Worm (Caenorhabditis elegans) whole organism, young adult: ENCODE data around the gene glt-6.
A peak's percentile ranks its signal among the peaks of the same experiment; 100 is the strongest.

Source experiments
- B0336.3 ChIP-seq: fragments of 200-800 bp; sonication (Bioruptor generic); IDR thresholded peaks from 2 replicates; pipeline ENCODE4 v1.3.6; 2022; ENCODE audit warnings: missing genetic modification characterization, missing compliant biosample characterization
- C06A6.2 ChIP-seq: fragments of 200-800 bp; sonication (Bioruptor generic); conservative IDR thresholded peaks from 2 replicates; pipeline ENCODE4 v1.3.6; 2022; ENCODE audit warnings: missing genetic modification characterization, missing compliant biosample characterization
- D2030.7 ChIP-seq: fragments of 200-800 bp; sonication (Bioruptor generic); IDR thresholded peaks from 2 replicates; pipeline ENCODE4 v1.3.6; 2022; ENCODE audit warnings: missing genetic modification reagents, missing genetic modification characterization, missing compliant biosample characterization
- F10E7.11 ChIP-seq: sonication (generic microtip); optimal IDR thresholded peaks from 2 replicates; lab custom pipeline; 2017; ENCODE audit warnings: mild to moderate bottlenecking, missing genetic modification characterization, moderate library complexity, missing compliant biosample characterization
- F23B12.7 ChIP-seq: sonication (generic microtip); optimal IDR thresholded peaks from 2 replicates; lab custom pipeline; 2017; ENCODE audit warnings: missing genetic modification characterization, mild to moderate bottlenecking, missing compliant biosample characterization, antibody characterized with exemption, moderate library complexity; ENCODE audit not compliant: insufficient read depth
- F39B2.1 ChIP-seq: fragments of 200-800 bp; sonication (Bioruptor generic); IDR thresholded peaks from 2 replicates; pipeline ENCODE4 v1.3.6; 2022; ENCODE audit warnings: missing genetic modification reagents, missing genetic modification characterization, missing compliant biosample characterization
- F55B11.4 ChIP-seq: sonication (generic microtip); optimal IDR thresholded peaks from 2 replicates; lab custom pipeline; 2016; ENCODE audit warnings: missing compliant biosample characterization, missing genetic modification characterization, borderline replicate concordance; ENCODE audit not compliant: insufficient read depth
- K12H6.12 ChIP-seq: fragments of 200-800 bp; sonication (Bioruptor generic); optimal IDR thresholded peaks from 2 replicates; lab custom pipeline; 2018; ENCODE audit warnings: mild to moderate bottlenecking, missing genetic modification characterization, missing compliant biosample characterization
- Y53F4B.3 ChIP-seq: fragments of 200-800 bp; sonication (Bioruptor generic); IDR thresholded peaks from 2 replicates; pipeline ENCODE4 v1.3.6; 2022; ENCODE audit warnings: missing genetic modification reagents, missing genetic modification characterization, missing compliant biosample characterization
- Y53G8AR.9 ChIP-seq: fragments of 200-800 bp; sonication (Bioruptor generic); conservative IDR thresholded peaks from 2 replicates; pipeline ENCODE4 v1.3.6; 2022; ENCODE audit warnings: missing genetic modification reagents, missing genetic modification characterization, missing compliant biosample characterization
- ZK185.1 ChIP-seq: sonication (generic microtip); optimal IDR thresholded peaks from 2 replicates; lab custom pipeline; 2016; ENCODE audit warnings: mild to moderate bottlenecking, missing genetic modification characterization, missing compliant biosample characterization; ENCODE audit not compliant: poor library complexity, severe bottlenecking
- athp-1 ChIP-seq: sonication (generic microtip); optimal IDR thresholded peaks from 2 replicates; lab custom pipeline; 2017; ENCODE audit warnings: mild to moderate bottlenecking, missing genetic modification characterization, missing compliant biosample characterization
- attf-5 ChIP-seq: fragments of 200-800 bp; sonication (Bioruptor generic); optimal IDR thresholded peaks from 2 replicates; lab custom pipeline; 2018; ENCODE audit warnings: mild to moderate bottlenecking, missing genetic modification characterization, missing compliant biosample characterization
- attf-6 ChIP-seq: fragments of 200-800 bp; sonication (Bioruptor generic); IDR thresholded peaks from 2 replicates; pipeline ENCODE4 v1.3.6; 2022; ENCODE audit warnings: missing genetic modification reagents, missing genetic modification characterization, missing compliant biosample characterization
- cebp-1 ChIP-seq, 2 experiments: fragments of 200-800 bp in 1 of 2; sonication (Bioruptor generic) in 1 of 2; sonication (generic microtip) in 1 of 2; IDR thresholded peaks in 1 of 2; optimal IDR thresholded peaks in 1 of 2; 2 replicates each; pipeline versions ENCODE4 v1.3.6 to Lab custom; 2017 to 2022; ENCODE audit warnings: missing compliant biosample characterization in 2 of 2, missing genetic modification characterization in 2 of 2, mild to moderate bottlenecking in 1 of 2, missing genetic modification reagents in 1 of 2, moderate library complexity in 1 of 2
- cebp-2 ChIP-seq: fragments of 200-800 bp; sonication (Bioruptor generic); IDR thresholded peaks from 2 replicates; pipeline ENCODE4 v1.3.6; 2022; ENCODE audit warnings: missing genetic modification characterization, missing compliant biosample characterization
- ceh-100 ChIP-seq: fragments of 200-800 bp; sonication (Bioruptor generic); IDR thresholded peaks from 2 replicates; pipeline ENCODE4 v1.3.6; 2022; ENCODE audit warnings: missing genetic modification reagents, missing genetic modification characterization, missing compliant biosample characterization
- ceh-27 ChIP-seq: fragments of 200-800 bp; sonication (Bioruptor generic); optimal IDR thresholded peaks from 2 replicates; lab custom pipeline; 2018; ENCODE audit warnings: mild to moderate bottlenecking, missing genetic modification characterization, moderate library complexity, missing compliant biosample characterization
- ceh-91 ChIP-seq: fragments of 200-800 bp; sonication (Bioruptor generic); IDR thresholded peaks from 2 replicates; pipeline ENCODE4 v1.3.6; 2022; ENCODE audit warnings: missing genetic modification reagents, missing genetic modification characterization, missing compliant biosample characterization
- chd-7 ChIP-seq: sonication (generic microtip); optimal IDR thresholded peaks from 2 replicates; lab custom pipeline; 2016; ENCODE audit warnings: mild to moderate bottlenecking, missing genetic modification characterization, moderate library complexity, missing compliant biosample characterization
- dpff-1 ChIP-seq: sonication (generic microtip); optimal IDR thresholded peaks from 2 replicates; lab custom pipeline; 2017; ENCODE audit warnings: mild to moderate bottlenecking, missing genetic modification characterization, missing compliant biosample characterization
- ets-4 ChIP-seq: fragments of 200-800 bp; sonication (Bioruptor generic); optimal IDR thresholded peaks from 2 replicates; lab custom pipeline; 2018; ENCODE audit warnings: mild to moderate bottlenecking, missing genetic modification characterization, missing compliant biosample characterization
- hmg-1.2 ChIP-seq: fragments of 200-800 bp; sonication (Bioruptor generic); IDR thresholded peaks from 2 replicates; pipeline ENCODE4 v1.3.6; 2022; ENCODE audit warnings: missing genetic modification reagents, missing genetic modification characterization, missing compliant biosample characterization
- hsf-1 ChIP-seq: fragments of 200-800 bp; sonication (Bioruptor generic); IDR thresholded peaks from 2 replicates; pipeline ENCODE4 v1.3.6; 2022; ENCODE audit warnings: missing genetic modification reagents, missing genetic modification characterization, missing compliant biosample characterization
- lin-26 ChIP-seq: fragments of 200-800 bp; sonication (Bioruptor generic); IDR thresholded peaks from 2 replicates; pipeline ENCODE4 v1.3.6; 2022; ENCODE audit warnings: missing genetic modification reagents, missing genetic modification characterization, missing compliant biosample characterization
- lir-1 ChIP-seq: fragments of 200-800 bp; sonication (Bioruptor generic); conservative IDR thresholded peaks from 2 replicates; pipeline ENCODE4 v1.3.6; 2022; ENCODE audit warnings: missing genetic modification reagents, missing genetic modification characterization, missing compliant biosample characterization
- madf-3 ChIP-seq: fragments of 200-800 bp; sonication (Bioruptor generic); IDR thresholded peaks from 2 replicates; pipeline ENCODE4 v1.3.6; 2022; ENCODE audit warnings: missing genetic modification reagents, missing genetic modification characterization, missing compliant biosample characterization
- madf-8 ChIP-seq: fragments of 200-800 bp; sonication (Bioruptor generic); conservative IDR thresholded peaks from 2 replicates; pipeline ENCODE4 v1.3.6; 2022; ENCODE audit warnings: missing genetic modification reagents, missing genetic modification characterization, missing compliant biosample characterization
- mcd-1 ChIP-seq: fragments of 200-800 bp; sonication (Bioruptor generic); IDR thresholded peaks from 2 replicates; pipeline ENCODE4 v1.3.6; 2022; ENCODE audit warnings: missing genetic modification reagents, missing genetic modification characterization, missing compliant biosample characterization
- mxl-1 ChIP-seq: sonication (generic microtip); optimal IDR thresholded peaks from 2 replicates; lab custom pipeline; 2016; ENCODE audit warnings: missing genetic modification characterization, missing compliant biosample characterization
- nfyb-1 ChIP-seq: fragments of 200-800 bp; sonication (Bioruptor generic); IDR thresholded peaks from 2 replicates; pipeline ENCODE4 v1.3.6; 2022; ENCODE audit warnings: missing genetic modification reagents, missing genetic modification characterization, missing compliant biosample characterization
- nhr-179 ChIP-seq: sonication (generic microtip); optimal IDR thresholded peaks from 2 replicates; lab custom pipeline; 2016; ENCODE audit warnings: mild to moderate bottlenecking, missing genetic modification characterization, missing compliant biosample characterization
- pha-4 ChIP-seq: fragments of 150-350 bp; sonication (generic microtip); optimal IDR thresholded peaks from 2 replicates; lab custom pipeline; 2014; ENCODE audit warnings: missing biosample characterization, missing genetic modification reagents, missing genetic modification characterization
- rec-8 ChIP-seq, 2 experiments: sonication (generic microtip); optimal IDR thresholded peaks; 2 replicates each; lab custom pipeline; 2016; ENCODE audit warnings: mild to moderate bottlenecking in 2 of 2, missing genetic modification characterization in 2 of 2, missing genetic modification reagents in 2 of 2, missing genotype in 2 of 2, missing biosample characterization in 1 of 2, missing compliant biosample characterization in 1 of 2, moderate library complexity in 1 of 2
- rpc-1 ChIP-seq, 2 experiments: fragments of 150-350 bp in 1 of 2; sonication (generic microtip) in 1 of 2; optimal IDR thresholded peaks; 2 replicates each; lab custom pipeline; 2014 to 2018; ENCODE audit warnings: missing biosample characterization in 1 of 2, missing genetic modification characterization in 1 of 2, missing genetic modification reagents in 1 of 2, missing genotype in 1 of 2
- sdz-38 ChIP-seq: sonication (generic microtip); optimal IDR thresholded peaks from 2 replicates; lab custom pipeline; 2016; ENCODE audit warnings: missing genotype, missing genetic modification characterization, missing compliant biosample characterization
- snpc-1.3 ChIP-seq: sonication (generic microtip); optimal IDR thresholded peaks from 2 replicates; lab custom pipeline; 2017; ENCODE audit warnings: missing genetic modification characterization, mild to moderate bottlenecking, missing compliant biosample characterization, antibody characterized with exemption, moderate library complexity, missing genotype, missing genetic modification reagents; ENCODE audit not compliant: insufficient read depth
- snpc-4 ChIP-seq, 5 experiments: fragments of 150-350 bp in 1 of 5; sonication (generic microtip) in 4 of 5; optimal IDR thresholded peaks; 2 replicates each; lab custom pipeline; 2014 to 2018; ENCODE audit warnings: missing genetic modification characterization in 5 of 5, missing biosample characterization in 3 of 5, antibody characterized with exemption in 2 of 5, mild to moderate bottlenecking in 2 of 5, missing compliant biosample characterization in 2 of 5, missing genotype in 2 of 5, moderate library complexity in 2 of 5, missing genetic modification reagents in 1 of 5
- sptf-2 ChIP-seq: fragments of 200-800 bp; sonication (Bioruptor generic); optimal IDR thresholded peaks from 2 replicates; lab custom pipeline; 2018; ENCODE audit warnings: mild to moderate bottlenecking, missing genetic modification characterization, missing compliant biosample characterization
- xnd-1 ChIP-seq: sonication (generic microtip); optimal IDR thresholded peaks from 2 replicates; lab custom pipeline; 2016; ENCODE audit warnings: missing genotype, missing genetic modification reagents, missing genetic modification characterization, missing compliant biosample characterization
- ztf-28 ChIP-seq: fragments of 200-800 bp; sonication (Bioruptor generic); IDR thresholded peaks from 2 replicates; pipeline ENCODE4 v1.3.6; 2022; ENCODE audit warnings: missing genetic modification reagents, missing genetic modification characterization, missing compliant biosample characterization
- ztf-3 ChIP-seq: fragments of 200-800 bp; sonication (Bioruptor generic); optimal IDR thresholded peaks from 2 replicates; lab custom pipeline; 2018; ENCODE audit warnings: mild to moderate bottlenecking, missing genetic modification characterization, missing compliant biosample characterization
- ztf-6 ChIP-seq: fragments of 200-800 bp; sonication (Bioruptor generic); IDR thresholded peaks from 2 replicates; pipeline ENCODE4 v1.3.6; 2022; ENCODE audit warnings: missing genetic modification reagents, missing genetic modification characterization, missing compliant biosample characterization

Gene glt-6

DNA sequence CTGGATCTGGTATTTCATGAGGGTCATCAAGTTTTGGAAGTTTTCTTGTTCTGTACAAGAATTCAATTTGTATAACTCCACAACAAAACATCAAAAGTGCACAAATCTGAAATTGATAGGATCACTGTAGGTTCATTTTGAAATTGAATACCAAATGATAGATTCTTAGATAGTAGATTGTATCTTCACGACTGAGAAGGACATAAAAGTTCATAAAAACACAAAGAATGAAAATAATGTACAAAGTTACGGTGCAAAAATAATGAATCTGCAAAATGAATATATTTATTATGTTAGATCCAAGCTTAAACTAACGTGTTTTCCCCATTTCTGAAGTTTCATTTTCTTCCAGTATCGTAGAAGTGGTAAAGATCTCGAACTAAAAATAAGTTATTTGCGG is 2.5 kb upstream of the glt-6 start:
- no peak for TF ChIP-seq hmg-1.2 (GFP tag; lab: Robert Waterston, UW)
- no peak for TF ChIP-seq cebp-2 (GFP tag; lab: Robert Waterston, UW)
- no peak for TF ChIP-seq ztf-6 (GFP tag; lab: Robert Waterston, UW)
- TF ChIP-seq mcd-1 (GFP tag; lab: Robert Waterston, UW), result no peak
- TF ChIP-seq ets-4 (GFP tag; lab: Kevin White, UChicago), result no peak
- TF ChIP-seq athp-1 (tag; lab: Kevin White, UChicago), result no peak
- no peak for TF ChIP-seq ceh-27 (GFP tag; lab: Kevin White, UChicago)
- TF ChIP-seq xnd-1, result no peak
- no peak for TF ChIP-seq ztf-28 (GFP tag; lab: Robert Waterston, UW)
- no peak for TF ChIP-seq cebp-1 (GFP tag; IDR thresholded peaks at IDR 0.05; lab: Robert Waterston, UW)
- no peak for TF ChIP-seq cebp-1 (tag; optimal IDR thresholded peaks at IDR 0.05; lab: Kevin White, UChicago)
- no peak for TF ChIP-seq dpff-1
- no peak for TF ChIP-seq F23B12.7 (tag; lab: Kevin White, UChicago)
- TF ChIP-seq sptf-2 (GFP tag; lab: Kevin White, UChicago), result no peak
- TF ChIP-seq hsf-1, result no peak
- no peak for TF ChIP-seq sdz-38 (tag; lab: Kevin White, UChicago)

DNA sequence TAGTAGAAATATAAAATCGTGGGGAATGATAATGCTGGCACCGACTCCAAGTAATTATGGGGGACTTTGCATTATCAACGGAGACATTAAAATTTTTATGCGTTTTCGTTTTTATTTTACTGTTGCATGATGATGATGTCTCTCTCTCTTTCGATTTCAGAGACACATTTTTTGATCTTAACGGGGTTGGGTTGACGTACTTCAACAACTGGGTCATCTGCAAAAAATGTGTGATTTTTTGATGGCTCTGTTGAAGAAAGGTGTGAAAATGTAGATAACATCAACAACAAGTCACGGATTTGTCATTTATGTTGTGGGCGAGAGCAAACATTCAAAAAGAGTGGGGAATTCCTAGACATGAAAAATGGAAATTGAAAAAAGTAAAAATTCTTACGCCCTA is 2.1 kb upstream of the glt-6 start, which contains the start of gene F55G1.15:
F55G1.15 (minus strand) TSS at position 101 of the 400 bp plus-strand sequence.
- TF ChIP-seq K12H6.12 (no peak), pha-4 (tag; lab: Kevin White, UChicago) (no peak), ZK185.1 (tag; lab: Kevin White, UChicago) (no peak), nfyb-1 (GFP tag; lab: Robert Waterston, UW) (no peak), lir-1 (GFP tag; lab: Robert Waterston, UW) (no peak), C06A6.2 (GFP tag; lab: Robert Waterston, UW) (no peak), ztf-3 (GFP tag; lab: Kevin White, UChicago) (no peak), madf-8 (no peak), ceh-91 (no peak), D2030.7 (GFP tag; lab: Robert Waterston, UW) (no peak), nhr-179 (no peak), F23B12.7 (tag; lab: Kevin White, UChicago) (no peak), rpc-1 (optimal IDR thresholded peaks at IDR 0.05; lab: Kevin White, UChicago) (no peak), rpc-1 (tag; optimal IDR thresholded peaks at IDR 0.05; lab: Kevin White, UChicago) (no peak), Y53F4B.3 (GFP tag; lab: Robert Waterston, UW) (no peak), ceh-100 (GFP tag; lab: Robert Waterston, UW) (no peak)

- peak; percentile 81; the same call in 1 of the 2 replicates for TF ChIP-seq madf-3 (GFP tag; lab: Robert Waterston, UW)
- TF ChIP-seq Y53G8AR.9, result peak; percentile 88
- TF ChIP-seq F10E7.11 (tag; lab: Kevin White, UChicago), result peak; percentile 36
- peak; percentile 55; the same call in 1 of the 2 replicates for TF ChIP-seq lin-26 (GFP tag; lab: Robert Waterston, UW)
- peak; percentile 86 for TF ChIP-seq B0336.3 (GFP tag; lab: Robert Waterston, UW)
- TF ChIP-seq F55B11.4 (tag; lab: Kevin White, UChicago), result no peak
- peak; percentile 62 for TF ChIP-seq chd-7 (tag; lab: Kevin White, UChicago)
- TF ChIP-seq cebp-1 (GFP tag; IDR thresholded peaks at IDR 0.05; lab: Robert Waterston, UW), result no peak
- TF ChIP-seq cebp-1 (tag; optimal IDR thresholded peaks at IDR 0.05; lab: Kevin White, UChicago), result peak; percentile 65
- peak; percentile 50 for TF ChIP-seq attf-6 (GFP tag; lab: Robert Waterston, UW)
- TF ChIP-seq snpc-1.3, result peak; percentile 78
- peak; percentile 39 for TF ChIP-seq mxl-1 (tag; lab: Kevin White, UChicago)
- TF ChIP-seq snpc-4 (GFP tag; optimal IDR thresholded peaks at IDR 0.05; lab: Kevin White, UChicago), result no peak
- peak in 2 of 4 experiments; percentile 35 to 47 for TF ChIP-seq snpc-4 (tag; optimal IDR thresholded peaks at IDR 0.05; lab: Kevin White, UChicago)
- no peak for TF ChIP-seq ztf-3 (GFP tag; lab: Kevin White, UChicago)
- 0 out of 2 replicates have a peak, but pooled peaks have one; percentile 40 for TF ChIP-seq F39B2.1
- peak; percentile 1 for TF ChIP-seq attf-5 (GFP tag; lab: Kevin White, UChicago)
- TF ChIP-seq rec-8 (tag; optimal IDR thresholded peaks at IDR 0.05; lab: Kevin White, UChicago), result peak in 1 of 2 experiments; percentile 18
Observed at ce11 chrIV:7505866-7506488, 2.6 kb downstream of the glt-6 start.
